Fruit fly (Drosophila melanogaster) whole organism, prepupa: ENCODE measurements around the gene CG6688.

Source experiments
- Blimp-1 ChIP-seq: fragments of 200-800 bp; sonication (Bioruptor generic); optimal IDR thresholded peaks from 3 replicates; lab custom pipeline; 2017; ENCODE audit warnings: missing biosample characterization, missing genetic modification characterization, mild to moderate bottlenecking, moderate library complexity, missing genetic modification reagents
- CG10631 ChIP-seq: fragments of 200-800 bp; sonication (Bioruptor generic); optimal IDR thresholded peaks from 2 replicates; lab custom pipeline; 2016; ENCODE audit warnings: missing biosample characterization, missing genetic modification characterization
- CG10669 ChIP-seq: fragments of 200-800 bp; sonication (Bioruptor generic); optimal IDR thresholded peaks from 3 replicates; lab custom pipeline; 2018; ENCODE audit warnings: missing biosample characterization, mild to moderate bottlenecking, missing genetic modification characterization, moderate library complexity
- CG11294 ChIP-seq: fragments of 200-800 bp; sonication (Bioruptor generic); IDR thresholded peaks from 2 replicates; pipeline ENCODE4 v1.3.6; 2022; ENCODE audit warnings: missing biosample characterization, missing genetic modification characterization
- CG11762 ChIP-seq: fragments of 200-800 bp; sonication (Bioruptor generic); optimal IDR thresholded peaks from 3 replicates; lab custom pipeline; 2016; ENCODE audit warnings: missing biosample characterization, missing genetic modification characterization; ENCODE audit not compliant: insufficient read depth
- CG15336 ChIP-seq: fragments of 200-800 bp; sonication (Bioruptor generic); IDR thresholded peaks from 2 replicates; pipeline ENCODE4 v1.3.6; 2022; ENCODE audit warnings: missing biosample characterization, missing genetic modification characterization
- CG1621 ChIP-seq: fragments of 200-800 bp; sonication (Bioruptor generic); optimal IDR thresholded peaks from 3 replicates; lab custom pipeline; 2018; ENCODE audit warnings: missing biosample characterization, mild to moderate bottlenecking, missing genetic modification characterization
- CG16779 ChIP-seq: fragments of 200-800 bp; sonication (Bioruptor generic); optimal IDR thresholded peaks from 3 replicates; lab custom pipeline; 2017; ENCODE audit warnings: missing biosample characterization, mild to moderate bottlenecking, missing genetic modification characterization
- CG32006 ChIP-seq: fragments of 200-800 bp; sonication (Bioruptor generic); optimal IDR thresholded peaks from 3 replicates; lab custom pipeline; 2017; ENCODE audit warnings: missing biosample characterization, mild to moderate bottlenecking, missing genetic modification characterization
- CG3919 ChIP-seq: fragments of 200-800 bp; sonication (Bioruptor generic); optimal IDR thresholded peaks from 3 replicates; lab custom pipeline; 2016; ENCODE audit warnings: missing biosample characterization, missing genetic modification characterization
- CG4318 ChIP-seq: fragments of 200-800 bp; sonication (Bioruptor generic); optimal IDR thresholded peaks from 3 replicates; lab custom pipeline; 2017; ENCODE audit warnings: missing biosample characterization, mild to moderate bottlenecking, missing genetic modification characterization
- CG6276 ChIP-seq: fragments of 200-800 bp; sonication (Bioruptor generic); optimal IDR thresholded peaks from 2 replicates; lab custom pipeline; 2017; ENCODE audit warnings: missing biosample characterization, mild to moderate bottlenecking, missing genetic modification characterization
- CG6808 ChIP-seq: fragments of 200-800 bp; sonication (Bioruptor generic); optimal IDR thresholded peaks from 3 replicates; lab custom pipeline; 2017; ENCODE audit warnings: missing biosample characterization, missing genetic modification characterization, mild to moderate bottlenecking, moderate library complexity, missing genetic modification reagents
- CG6854 ChIP-seq: fragments of 200-800 bp; sonication (Bioruptor generic); optimal IDR thresholded peaks from 2 replicates; lab custom pipeline; 2017; ENCODE audit warnings: missing biosample characterization, mild to moderate bottlenecking, missing genetic modification characterization
- CG8119 ChIP-seq: fragments of 200-800 bp; sonication (Bioruptor generic); IDR thresholded peaks from 3 replicates; pipeline ENCODE4 v1.3.6; 2022; ENCODE audit warnings: missing biosample characterization, missing genetic modification characterization
- CG8319 ChIP-seq: fragments of 200-800 bp; sonication (Bioruptor generic); optimal IDR thresholded peaks from 3 replicates; lab custom pipeline; 2016; ENCODE audit warnings: missing biosample characterization, missing genetic modification characterization
- Eip78C ChIP-seq: fragments of 200-800 bp; sonication (Bioruptor generic); peaks from one replicate; lab custom pipeline; 2016; ENCODE audit warnings: missing biosample characterization, missing genetic modification characterization
- Ets21C ChIP-seq: fragments of 200-800 bp; sonication (Bioruptor generic); optimal IDR thresholded peaks from 3 replicates; lab custom pipeline; 2016; ENCODE audit warnings: missing biosample characterization, missing genetic modification characterization
- Ets96B ChIP-seq: fragments of 200-800 bp; optimal IDR thresholded peaks from 2 replicates; lab custom pipeline; 2019; ENCODE audit warnings: missing biosample characterization, mild to moderate bottlenecking, missing genetic modification characterization, moderate library complexity
- Gug ChIP-seq: fragments of 200-800 bp; sonication (Bioruptor generic); IDR thresholded peaks from 2 replicates; pipeline ENCODE4 v1.3.6; 2022; ENCODE audit warnings: missing biosample characterization, missing genetic modification characterization
- Hr4 ChIP-seq: fragments of 200-800 bp; sonication (Bioruptor generic); optimal IDR thresholded peaks from 3 replicates; lab custom pipeline; 2016; ENCODE audit warnings: missing biosample characterization, missing genetic modification characterization
- Lpt ChIP-seq: fragments of 200-800 bp; sonication (Bioruptor generic); optimal IDR thresholded peaks from 3 replicates; lab custom pipeline; 2016; ENCODE audit warnings: missing biosample characterization, missing genetic modification characterization
- Met ChIP-seq: fragments of 200-800 bp; sonication (Bioruptor generic); optimal IDR thresholded peaks from 3 replicates; lab custom pipeline; 2016; ENCODE audit warnings: missing biosample characterization, missing genetic modification characterization
- OdsH ChIP-seq: fragments of 200-800 bp; sonication (Bioruptor generic); optimal IDR thresholded peaks from 3 replicates; lab custom pipeline; 2016; ENCODE audit warnings: missing biosample characterization, missing genetic modification characterization
- Sox14 ChIP-seq: fragments of 200-800 bp; sonication (Bioruptor generic); optimal IDR thresholded peaks from 3 replicates; lab custom pipeline; 2016; ENCODE audit warnings: missing biosample characterization, missing genetic modification characterization
- achi ChIP-seq: fragments of 200-800 bp; sonication (Bioruptor generic); optimal IDR thresholded peaks from 3 replicates; lab custom pipeline; 2016; ENCODE audit warnings: missing biosample characterization, missing genetic modification characterization
- eg ChIP-seq: fragments of 200-800 bp; sonication (Bioruptor generic); IDR thresholded peaks from 3 replicates; pipeline ENCODE4 v1.3.6; 2022; ENCODE audit warnings: missing biosample characterization, missing genetic modification characterization
- net ChIP-seq: fragments of 200-800 bp; sonication (Bioruptor generic); optimal IDR thresholded peaks from 3 replicates; lab custom pipeline; 2016; ENCODE audit warnings: missing biosample characterization, missing genetic modification characterization
- pdm3 ChIP-seq: fragments of 200-800 bp; sonication (Bioruptor generic); optimal IDR thresholded peaks from 3 replicates; lab custom pipeline; 2016; ENCODE audit warnings: missing biosample characterization, missing genetic modification characterization
- salr ChIP-seq, 2 experiments: fragments of 200-800 bp; sonication (Bioruptor generic); optimal IDR thresholded peaks; 3 replicates each; lab custom pipeline; 2016 to 2018; ENCODE audit warnings: missing biosample characterization in 2 of 2, missing genetic modification characterization in 2 of 2, mild to moderate bottlenecking in 1 of 2
- svp ChIP-seq: fragments of 200-800 bp; sonication (Bioruptor generic); peaks from one replicate; lab custom pipeline; 2016; ENCODE audit warnings: missing biosample characterization, missing genetic modification characterization
- vri ChIP-seq: fragments of 200-800 bp; sonication (Bioruptor generic); optimal IDR thresholded peaks from 3 replicates; lab custom pipeline; 2016; ENCODE audit warnings: missing biosample characterization, mild to moderate bottlenecking, missing genetic modification characterization

The CG6688 gene

DNA sequence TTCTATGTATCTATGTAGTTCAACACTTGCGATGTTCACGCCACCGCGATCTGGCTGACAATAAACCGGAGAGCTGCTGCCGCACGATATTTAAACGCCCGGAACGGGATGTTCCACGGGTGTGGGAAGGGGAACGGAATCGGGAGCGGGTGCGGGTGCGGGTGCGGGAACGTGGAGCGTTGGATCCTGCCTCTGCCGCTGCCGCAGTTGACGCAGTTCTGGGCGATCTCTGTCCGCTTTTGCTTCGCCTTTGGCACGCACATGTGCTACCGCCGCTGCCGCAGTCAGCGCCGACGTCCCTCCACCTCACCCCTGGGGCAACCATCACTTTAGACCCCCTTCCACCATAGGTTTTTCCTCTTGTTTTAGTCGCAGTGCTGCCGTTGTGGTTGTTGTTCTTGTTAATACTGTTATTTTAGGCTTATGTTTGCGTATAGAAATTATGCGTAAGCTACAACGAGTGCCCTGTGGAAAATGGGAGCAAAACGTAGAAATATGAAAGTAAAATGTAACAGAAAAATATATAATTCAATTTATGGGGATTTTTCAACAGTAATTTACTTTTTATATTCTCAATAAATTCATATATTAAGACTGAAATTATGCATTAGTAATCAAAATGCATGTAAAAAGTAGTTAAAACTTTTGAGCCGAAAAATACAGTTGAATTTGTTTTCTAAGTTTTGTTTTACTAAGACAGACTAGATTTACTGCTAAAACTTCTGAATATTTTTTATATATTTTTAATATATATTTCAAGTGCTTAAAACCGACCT, 14.6 kb downstream of the CG6688 start, which contains the start of gene lmd:
TSS of gene lmd (minus strand) at position 62 of the 776 bp plus-strand sequence.
- TF ChIP-seq CG1621 (tag; lab: Kevin White, UChicago): peak; percentile 86
- TF ChIP-seq CG6276: no peak
- peak; percentile 46 for TF ChIP-seq Eip78C (GFP tag; lab: Kevin White, UChicago)

DNA sequence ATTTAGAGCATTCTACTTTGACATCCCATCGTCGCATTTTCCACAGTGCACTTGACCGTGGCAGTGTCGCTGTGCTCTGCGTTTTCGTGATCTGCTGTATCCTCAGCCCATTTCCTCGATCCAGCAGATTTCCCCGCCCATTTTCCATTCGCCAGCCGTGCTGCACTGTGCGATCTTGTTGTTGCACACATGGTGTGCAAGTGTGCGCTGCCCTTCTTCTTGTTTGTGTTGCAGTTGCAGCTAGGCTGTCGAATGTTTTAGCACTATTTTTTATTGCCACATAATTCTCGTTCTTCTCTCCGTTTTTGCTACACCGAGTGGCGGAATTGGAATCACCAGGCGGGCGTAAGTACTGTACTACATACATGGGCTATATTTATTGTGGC, 15.2 kb downstream of the CG6688 start:
- peak; percentile 5 for TF ChIP-seq net
- TF ChIP-seq Met: no peak

DNA sequence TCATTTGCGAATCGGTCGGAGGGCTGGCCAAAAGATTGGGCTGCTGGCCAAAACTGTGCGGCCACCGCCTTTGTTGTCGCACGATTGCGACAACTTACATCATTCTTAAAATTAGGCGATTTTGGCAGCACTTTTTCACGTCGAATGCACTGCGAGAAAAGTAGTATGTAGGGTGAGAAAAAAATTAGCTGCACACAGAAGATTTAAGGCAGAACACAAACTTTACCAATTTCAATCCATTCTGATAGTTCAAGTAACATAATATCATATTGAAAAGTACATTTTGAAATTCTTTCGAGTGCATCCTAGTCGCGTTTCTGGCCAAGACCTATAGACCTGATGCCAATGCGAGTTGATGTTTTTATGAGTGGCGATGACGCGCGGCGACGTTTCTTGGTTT, 16.3 kb downstream of the CG6688 start:
- TF ChIP-seq CG8119 (no peak), Eip78C (GFP tag; lab: Kevin White, UChicago) (peak; percentile 10), CG15336 (GFP tag; lab: Robert Waterston, UW) (no peak), CG8319 (GFP tag; lab: Kevin White, UChicago) (no peak), CG32006 (GFP tag; lab: Kevin White, UChicago) (peak; percentile 15), Hr4 (peak; percentile 15), eg (GFP tag; lab: Robert Waterston, UW) (peak; percentile 47; the same call in 2 of the 3 replicates), Gug (GFP tag; lab: Robert Waterston, UW) (0 out of 2 replicates have a peak, but pooled peaks have one; percentile 24), CG4318 (GFP tag; lab: Kevin White, UChicago) (no peak)
- TF ChIP-seq, all 60 proteins: peak for 5

DNA sequence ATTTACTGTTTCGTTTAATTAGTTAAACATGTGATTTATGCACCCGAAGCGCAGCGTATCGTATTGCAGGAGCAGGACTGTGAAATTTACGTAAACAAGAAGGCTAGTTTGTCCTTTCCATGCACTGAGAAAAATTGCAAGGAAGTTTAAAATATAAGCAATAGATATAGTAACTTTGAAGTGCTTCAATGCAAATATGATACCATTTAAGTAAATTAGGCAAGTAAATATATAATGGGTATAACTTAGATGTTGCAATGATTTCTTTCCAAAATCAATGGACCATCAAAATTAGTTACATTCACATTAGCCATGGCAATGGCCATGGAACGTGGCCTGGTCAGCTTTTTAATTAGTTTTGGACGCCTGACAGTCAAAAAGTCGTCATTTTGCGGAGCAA, 18.7 kb downstream of the CG6688 start:
- no peak for TF ChIP-seq Lpt
- TF ChIP-seq CG10669 (GFP tag; lab: Kevin White, UChicago): no peak
- TF ChIP-seq vri (GFP tag; lab: Kevin White, UChicago): no peak
- peak; percentile 10 for TF ChIP-seq Eip78C (GFP tag; lab: Kevin White, UChicago)
- no peak for TF ChIP-seq Ets96B (tag; lab: Kevin White, UChicago)
- no peak for TF ChIP-seq CG8119
- TF ChIP-seq Blimp-1 (GFP tag; lab: Kevin White, UChicago): no peak
- TF ChIP-seq, all 60 proteins: peak for 1

DNA sequence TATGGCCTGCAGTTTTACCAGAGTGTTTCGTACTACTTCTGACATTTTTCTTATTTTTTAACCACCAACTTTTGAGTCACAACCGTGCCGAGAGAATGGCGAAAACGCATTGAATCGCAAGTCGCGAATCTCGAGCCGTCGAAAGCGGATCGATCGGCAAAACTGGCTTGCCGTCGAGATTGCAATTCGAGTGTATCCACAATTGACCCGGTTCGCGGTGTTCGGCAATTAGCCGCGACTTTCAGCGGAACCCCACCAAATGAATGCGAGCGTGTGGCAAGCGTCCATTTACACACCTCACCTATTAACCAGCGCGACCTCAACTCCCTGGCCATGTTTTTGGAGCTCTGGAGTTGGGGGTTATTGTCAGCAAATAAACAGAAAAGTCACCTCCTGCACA, 23.3 kb downstream of the CG6688 start, which contains the start of gene CG13833:
TSS of gene CG13833 (minus strand) at position 101 of the 400 bp plus-strand sequence.
- TF ChIP-seq CG6808: no peak
- peak; percentile 28 for TF ChIP-seq Eip78C (GFP tag; lab: Kevin White, UChicago)

DNA sequence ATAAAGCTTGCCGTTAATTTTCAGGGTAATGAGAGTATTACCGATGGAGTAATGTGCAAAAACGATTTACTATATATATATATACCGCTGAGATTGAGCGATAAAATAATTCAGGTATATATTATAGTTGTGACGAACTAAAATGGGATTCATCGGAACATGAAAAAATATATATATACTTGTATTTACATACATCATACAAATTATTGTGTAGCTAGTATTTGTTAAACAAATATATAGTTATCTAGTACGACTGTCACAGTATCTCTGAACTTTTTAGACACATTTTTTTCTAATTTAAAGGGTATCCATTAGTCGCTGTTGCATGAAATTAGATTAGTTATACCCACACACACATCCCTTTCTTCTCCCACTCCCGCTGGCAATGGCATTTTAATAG, 24.1 kb downstream of the CG6688 start:
- TF ChIP-seq Eip78C (GFP tag; lab: Kevin White, UChicago) (peak; percentile 62), salr (GFP tag; optimal IDR thresholded peaks at IDR 0.05; lab: Kevin White, UChicago) (no peak)

DNA sequence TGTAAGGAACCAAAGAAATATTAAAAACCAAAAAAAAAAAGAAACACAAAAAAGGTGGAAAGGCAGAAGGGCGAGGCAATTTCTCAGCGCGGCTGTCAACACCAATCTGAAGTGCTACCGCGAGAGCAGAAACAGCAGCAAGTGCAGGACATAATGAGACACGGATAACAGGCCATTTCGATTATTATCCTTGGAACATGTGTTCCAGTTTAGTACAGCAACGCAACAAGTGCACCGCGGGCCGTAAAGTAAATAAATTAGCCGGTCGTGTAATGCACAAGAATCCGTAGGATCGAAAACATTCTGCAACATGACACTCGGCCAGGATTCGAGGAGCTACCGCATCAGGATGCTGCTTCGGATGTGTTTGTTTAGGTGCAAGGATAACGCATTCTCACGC, 25.9 kb downstream of the CG6688 start:
- TF ChIP-seq Ets21C (GFP tag; lab: Kevin White, UChicago) (no peak), svp (GFP tag; lab: Kevin White, UChicago) (peak; percentile 13)

DNA sequence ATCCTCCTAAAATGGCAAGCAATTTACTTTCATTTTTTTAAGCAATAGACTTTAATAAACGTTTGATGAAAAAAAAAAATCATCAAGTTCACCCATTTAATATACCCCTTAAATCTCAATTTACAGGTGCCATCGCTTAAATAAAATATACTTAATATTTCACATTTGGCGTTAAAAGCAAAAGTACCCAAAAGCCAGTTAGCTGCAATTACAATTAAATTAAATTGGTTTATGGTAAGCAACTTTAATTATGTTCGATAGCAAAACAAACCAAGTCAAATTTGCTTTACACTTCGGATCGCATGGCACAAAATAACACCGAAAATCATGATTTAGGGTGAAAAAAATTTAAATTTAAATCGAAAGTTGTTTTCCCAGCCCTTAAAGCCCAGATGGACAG, 29.7 kb downstream of the CG6688 start, which contains the start of gene CG13838:
TSS of gene CG13838 (plus strand) at position 301 of the 400 bp plus-strand sequence.
- TF ChIP-seq pdm3 (no peak), CG3919 (GFP tag; lab: Kevin White, UChicago) (no peak), Blimp-1 (GFP tag; lab: Kevin White, UChicago) (no peak), CG6854 (GFP tag; lab: Kevin White, UChicago) (no peak), svp (GFP tag; lab: Kevin White, UChicago) (no peak), Sox14 (no peak), CG11294 (GFP tag; lab: Robert Waterston, UW) (no peak), CG1621 (tag; lab: Kevin White, UChicago) (no peak), achi (GFP tag; lab: Kevin White, UChicago) (no peak), eg (GFP tag; lab: Robert Waterston, UW) (no peak), CG10669 (GFP tag; lab: Kevin White, UChicago) (no peak), CG11762 (no peak), CG16779 (tag; lab: Kevin White, UChicago) (no peak), OdsH (GFP tag; lab: Kevin White, UChicago) (no peak), CG15336 (GFP tag; lab: Robert Waterston, UW) (no peak), salr (GFP tag; optimal IDR thresholded peaks at IDR 0.05; lab: Kevin White, UChicago) (no peak), Hr4 (no peak), CG10631 (no peak), Ets96B (tag; lab: Kevin White, UChicago) (no peak)
- TF ChIP-seq, all 60 proteins: peak for 0
